Fruit fly (Drosophila melanogaster): ENCODE measurements around the gene Chc.

DNA sequence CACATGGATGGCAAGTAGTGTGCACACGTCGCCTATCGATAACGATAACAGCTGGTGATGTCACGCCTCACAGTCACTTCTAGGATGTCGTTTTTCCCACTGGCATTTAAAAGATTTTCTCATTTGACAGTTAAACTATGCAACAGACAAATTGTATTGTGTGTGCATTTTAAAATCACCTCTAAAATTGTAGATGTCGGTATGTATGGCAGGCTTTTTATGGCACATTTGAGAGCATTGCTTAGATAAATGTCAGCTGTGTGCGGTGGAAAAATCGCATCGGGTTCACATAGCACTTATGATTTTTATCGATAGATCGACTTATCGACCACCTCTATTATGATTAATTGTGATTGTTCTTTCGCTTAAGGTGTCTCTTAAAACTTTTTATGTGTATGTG lies 8.8 kb upstream of the Chc start, which contains the start of the genes ArgRS and CG8578:
- TF ChIP-seq CG8478 (optimal IDR thresholded peaks at IDR 0.05) (no peak), Dll (optimal IDR thresholded peaks at IDR 0.05) (no peak), pan (optimal IDR thresholded peaks at IDR 0.05) (no peak)

Measured in whole organism.